Worm (Caenorhabditis elegans): Measurements from ENCODE around the gene F35E12.9.

Gene F35E12.9

DNA sequence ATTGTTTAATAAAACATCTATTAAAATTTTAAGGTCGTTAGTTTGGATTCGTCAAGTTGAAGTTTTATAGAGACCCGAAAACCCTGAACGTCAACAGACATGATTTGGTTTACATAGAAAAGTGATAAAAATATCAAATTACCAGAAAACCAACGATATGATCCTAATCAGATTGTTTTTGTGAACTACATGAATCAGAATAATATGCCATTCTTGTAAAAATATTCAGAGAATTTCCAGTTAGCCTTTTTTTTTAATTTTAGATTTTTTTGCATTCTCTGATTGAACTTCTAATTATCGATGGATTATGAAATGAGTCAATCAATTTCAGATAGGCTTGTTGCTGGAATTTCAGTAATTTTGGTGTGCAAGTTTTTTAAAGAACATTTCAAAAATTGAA is 33.9 kb downstream of the F35E12.9 start, which contains the start of gene srx-96:
Gene srx-96 (plus strand): TSS at position 301 of the 400 bp plus-strand sequence.
- no peak for TF ChIP-seq ces-1 (GFP tag; optimal IDR thresholded peaks at IDR 0.05)
- no peak for TF ChIP-seq tbx-8 (GFP tag; optimal IDR thresholded peaks at IDR 0.05)
- no peak for TF ChIP-seq snpc-4 (tag; optimal IDR thresholded peaks at IDR 0.05)
- no peak for TF ChIP-seq nhr-12 (tag; optimal IDR thresholded peaks at IDR 0.05)
- no peak for TF ChIP-seq ham-2 (GFP tag; optimal IDR thresholded peaks at IDR 0.05)
- TF ChIP-seq unc-39 (tag; optimal IDR thresholded peaks at IDR 0.05): no peak
- TF ChIP-seq drap-1 (GFP tag; optimal IDR thresholded peaks at IDR 0.05): no peak
- TF ChIP-seq elt-1 (tag; optimal IDR thresholded peaks at IDR 0.05; ENCODE audit: borderline replicate concordance, insufficient read depth): no peak
- no peak for TF ChIP-seq hlh-1 (tag; optimal IDR thresholded peaks at IDR 0.05)
- TF ChIP-seq zip-8 (tag; optimal IDR thresholded peaks at IDR 0.05): no peak
- TF ChIP-seq nhr-28 (tag; optimal IDR thresholded peaks at IDR 0.05): no peak
- no peak for TF ChIP-seq nhr-2 (tag; optimal IDR thresholded peaks at IDR 0.05)
- no peak for TF ChIP-seq pha-4 (tag; optimal IDR thresholded peaks at IDR 0.05)
- no peak for TF ChIP-seq flh-1 (GFP tag; optimal IDR thresholded peaks at IDR 0.05)

DNA sequence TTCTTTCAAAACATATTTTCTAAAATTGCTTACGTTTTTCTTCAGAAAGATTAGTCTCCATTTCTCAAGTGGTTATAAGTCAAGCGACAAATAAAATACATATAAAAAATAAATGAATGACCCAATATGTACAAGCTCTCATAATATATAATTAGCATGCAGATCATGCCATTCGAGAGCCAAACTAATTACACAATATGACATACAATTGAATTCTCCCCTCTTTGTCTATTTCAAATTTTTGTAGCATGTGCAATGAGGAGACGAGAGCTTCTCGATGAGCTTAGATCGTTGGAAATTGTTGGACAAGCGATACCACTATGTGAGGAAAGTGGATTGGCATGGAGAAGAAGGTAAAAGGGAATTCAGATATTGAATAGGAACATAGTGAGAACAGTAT is 37.6 kb downstream of the F35E12.9 start, which contains the start of gene hlh-34:
Gene hlh-34 (minus strand): TSS at position 101 of the 400 bp plus-strand sequence.
- TF ChIP-seq ces-1 (GFP tag; optimal IDR thresholded peaks at IDR 0.05): peak; percentile 79
- TF ChIP-seq unc-39 (tag; optimal IDR thresholded peaks at IDR 0.05): no peak

DNA sequence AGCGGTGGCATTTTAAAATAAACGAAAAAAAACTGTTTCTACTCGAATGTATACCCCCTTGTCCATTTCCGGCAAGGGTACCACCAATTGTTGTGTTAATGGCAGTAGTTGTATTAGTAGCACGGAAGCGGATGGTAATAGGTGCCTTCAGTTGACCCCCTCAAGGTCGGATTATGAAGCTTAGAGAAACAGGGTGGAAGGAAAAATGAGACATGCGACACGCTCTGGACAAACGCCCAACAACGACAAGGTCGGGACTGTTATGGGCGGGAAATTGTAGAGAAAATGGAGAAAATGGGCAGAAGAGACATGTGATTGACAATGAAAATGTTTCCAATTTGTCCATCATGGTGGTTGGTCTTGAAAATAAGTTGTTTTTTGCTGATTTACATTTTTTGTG is 41.0 kb downstream of the F35E12.9 start, which contains the start of gene T01D3.3:
Gene T01D3.3 (plus strand): TSS at position 312 of the 400 bp plus-strand sequence.
- no peak for TF ChIP-seq hlh-1 (tag; optimal IDR thresholded peaks at IDR 0.05)
- peak; percentile 1 for TF ChIP-seq nhr-2 (tag; optimal IDR thresholded peaks at IDR 0.05)
- no peak for TF ChIP-seq drap-1 (GFP tag; optimal IDR thresholded peaks at IDR 0.05)
- TF ChIP-seq ces-1 (GFP tag; optimal IDR thresholded peaks at IDR 0.05): no peak
- no peak for TF ChIP-seq bed-3 (GFP tag; optimal IDR thresholded peaks at IDR 0.05)

DNA sequence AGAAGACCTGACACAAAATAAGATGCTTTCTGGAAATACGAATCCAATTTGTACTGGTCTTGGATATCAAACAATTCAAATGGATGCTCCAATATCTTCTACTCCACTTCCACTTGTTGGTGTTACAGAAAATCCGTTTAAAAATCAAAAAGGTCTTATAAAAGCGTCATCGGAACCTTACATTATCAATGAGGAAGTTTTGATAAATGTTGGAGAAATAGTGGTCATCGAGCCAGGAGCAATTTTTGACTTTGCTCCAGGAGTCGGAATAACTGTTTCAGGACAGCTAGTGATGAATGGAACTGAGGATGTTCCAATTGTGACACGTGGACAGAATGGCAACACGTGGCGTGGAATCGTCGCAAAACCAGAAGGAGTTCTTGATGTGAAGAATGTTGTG is 50.8 kb downstream of the F35E12.9 start:
- TF ChIP-seq pha-4 (tag; optimal IDR thresholded peaks at IDR 0.05): no peak
- TF ChIP-seq nhr-2 (tag; optimal IDR thresholded peaks at IDR 0.05): no peak
- TF ChIP-seq ham-2 (GFP tag; optimal IDR thresholded peaks at IDR 0.05): no peak
- no peak for TF ChIP-seq mls-2 (tag; optimal IDR thresholded peaks at IDR 0.05)
